Fruit fly (Drosophila melanogaster): ENCODE measurements around the gene PpV.

- TF ChIP-seq CG8478 (optimal IDR thresholded peaks at IDR 0.05) (no peak), pan (optimal IDR thresholded peaks at IDR 0.05) (no peak), EcR (GFP tag; optimal IDR thresholded peaks at IDR 0.05) (no peak), Dll (optimal IDR thresholded peaks at IDR 0.05) (no peak), usp (GFP tag; optimal IDR thresholded peaks at IDR 0.05) (no peak)
Measured at dm6 chrX:6346153-6346552, 26.6 kb downstream of the PpV start.
